Fruit fly (Drosophila melanogaster) whole organism, embryonic: ENCODE measurements around the gene Pino.

Source experiments
- Asciz ChIP-seq: fragments of 200-800 bp; sonication (Bioruptor generic); optimal IDR thresholded peaks from 2 replicates; lab custom pipeline; 2017; ENCODE audit warnings: missing biosample characterization, mild to moderate bottlenecking, missing genetic modification characterization, missing genetic modification reagents
- Atf6 ChIP-seq: fragments of 200-800 bp; sonication (Bioruptor generic); IDR thresholded peaks from 2 replicates; pipeline ENCODE4 v1.3.6; 2022; ENCODE audit warnings: missing biosample characterization, missing genetic modification characterization
- Bgb ChIP-seq: fragments of 200-800 bp; sonication (Bioruptor generic); IDR thresholded peaks from 2 replicates; pipeline ENCODE4 v1.3.6; 2022; ENCODE audit warnings: missing biosample characterization, missing genetic modification characterization; ENCODE audit not compliant: partially characterized antibody
- CG10147 ChIP-seq: fragments of 200-800 bp; sonication (Bioruptor generic); optimal IDR thresholded peaks from 2 replicates; lab custom pipeline; 2019; ENCODE audit warnings: missing biosample characterization, mild to moderate bottlenecking, missing genetic modification characterization, moderate library complexity
- CG10979 ChIP-seq: fragments of 200-800 bp; sonication (Bioruptor generic); optimal IDR thresholded peaks from 2 replicates; lab custom pipeline; 2018; ENCODE audit warnings: missing biosample characterization, mild to moderate bottlenecking, missing genetic modification characterization, moderate library complexity
- CG12219 ChIP-seq: fragments of 200-800 bp; sonication (Bioruptor generic); optimal IDR thresholded peaks from 3 replicates; lab custom pipeline; 2018; ENCODE audit warnings: missing biosample characterization, mild to moderate bottlenecking, missing genetic modification characterization
- CG12659 ChIP-seq: fragments of 200-800 bp; sonication (Bioruptor generic); optimal IDR thresholded peaks from 3 replicates; lab custom pipeline; 2017; ENCODE audit warnings: mild to moderate bottlenecking, missing biosample characterization, missing genetic modification reagents, missing genetic modification characterization
- CG12942 ChIP-seq: fragments of 200-800 bp; sonication (Bioruptor generic); optimal IDR thresholded peaks from 3 replicates; lab custom pipeline; 2016; ENCODE audit warnings: missing biosample characterization, missing genetic modification characterization
- CG13775 ChIP-seq: fragments of 200-800 bp; sonication (Bioruptor generic); optimal IDR thresholded peaks from 3 replicates; lab custom pipeline; 2017; ENCODE audit warnings: missing biosample characterization, mild to moderate bottlenecking, missing genetic modification characterization
- CG14860 ChIP-seq: fragments of 200-800 bp; sonication (Bioruptor generic); IDR thresholded peaks from 3 replicates; pipeline ENCODE4 v1.3.6; 2022; ENCODE audit warnings: missing biosample characterization, missing genetic modification characterization; ENCODE audit not compliant: partially characterized antibody
- CG1529 ChIP-seq: fragments of 200-800 bp; sonication (Bioruptor generic); optimal IDR thresholded peaks from 3 replicates; lab custom pipeline; 2018; ENCODE audit warnings: missing biosample characterization, missing genetic modification characterization
- CG1602 ChIP-seq: fragments of 200-800 bp; sonication (Bioruptor generic); optimal IDR thresholded peaks from 3 replicates; lab custom pipeline; 2016; ENCODE audit warnings: missing biosample characterization, missing genetic modification characterization
- CG16779 ChIP-seq: fragments of 200-800 bp; sonication (Bioruptor generic); IDR thresholded peaks from 2 replicates; pipeline ENCODE4 v1.3.6; 2022; ENCODE audit warnings: missing biosample characterization, missing genetic modification characterization
- CG17802 ChIP-seq: fragments of 200-800 bp; sonication (Bioruptor generic); optimal IDR thresholded peaks from 2 replicates; lab custom pipeline; 2018; ENCODE audit warnings: missing biosample characterization, mild to moderate bottlenecking, missing genetic modification characterization, moderate library complexity
- CG2202 ChIP-seq: fragments of 200-800 bp; sonication (Bioruptor generic); optimal IDR thresholded peaks from 2 replicates; lab custom pipeline; 2018; ENCODE audit warnings: missing biosample characterization, mild to moderate bottlenecking, missing genetic modification characterization
- CG30403 ChIP-seq: fragments of 200-800 bp; sonication (Bioruptor generic); optimal IDR thresholded peaks from 3 replicates; lab custom pipeline; 2016; ENCODE audit warnings: missing biosample characterization, missing genetic modification characterization
- CG3163 ChIP-seq: fragments of 200-800 bp; sonication (Bioruptor generic); optimal IDR thresholded peaks from 3 replicates; lab custom pipeline; 2016; ENCODE audit warnings: missing biosample characterization, missing genetic modification characterization
- CG7271 ChIP-seq: fragments of 200-800 bp; sonication (Bioruptor generic); optimal IDR thresholded peaks from 2 replicates; lab custom pipeline; 2018; ENCODE audit warnings: missing biosample characterization, mild to moderate bottlenecking, missing genetic modification characterization, moderate library complexity
- CG9876 ChIP-seq: fragments of 200-800 bp; sonication (Bioruptor generic); optimal IDR thresholded peaks from 2 replicates; lab custom pipeline; 2016; ENCODE audit warnings: missing biosample characterization, missing genetic modification characterization
- CHES-1-like ChIP-seq: fragments of 200-800 bp; sonication (Bioruptor generic); optimal IDR thresholded peaks from 2 replicates; lab custom pipeline; 2016; ENCODE audit warnings: missing biosample characterization, missing genetic modification characterization
- CoRest ChIP-seq: fragments of 200-800 bp; sonication (Bioruptor generic); optimal IDR thresholded peaks from 3 replicates; lab custom pipeline; 2018; ENCODE audit warnings: missing biosample characterization, mild to moderate bottlenecking, missing genetic modification characterization, moderate library complexity
- CrebB ChIP-seq: fragments of 200-800 bp; sonication (Bioruptor generic); optimal IDR thresholded peaks from 3 replicates; lab custom pipeline; 2018; ENCODE audit warnings: missing biosample characterization, mild to moderate bottlenecking, missing genetic modification characterization
- Dek ChIP-seq: fragments of 200-800 bp; sonication (Bioruptor generic); optimal IDR thresholded peaks from 3 replicates; lab custom pipeline; 2019; ENCODE audit warnings: missing biosample characterization, mild to moderate bottlenecking, missing genetic modification characterization, moderate library complexity
- Dll ChIP-seq: fragments of 200-800 bp; sonication (Bioruptor generic); IDR thresholded peaks from 4 replicates; pipeline ENCODE4 v1.3.6; 2022; ENCODE audit warnings: missing biosample characterization, missing genetic modification characterization; ENCODE audit not compliant: partially characterized antibody
- Drgx ChIP-seq: fragments of 200-800 bp; sonication (Bioruptor generic); IDR thresholded peaks from 2 replicates; pipeline ENCODE4 v1.3.6; 2022; ENCODE audit warnings: missing biosample characterization, missing genetic modification characterization
- Gsc ChIP-seq: fragments of 200-800 bp; sonication (Bioruptor generic); IDR thresholded peaks from 2 replicates; pipeline ENCODE4 v1.3.6; 2022; ENCODE audit warnings: missing biosample characterization, missing genetic modification characterization
- H15 ChIP-seq: fragments of 200-800 bp; sonication (Bioruptor generic); IDR thresholded peaks from 3 replicates; pipeline ENCODE4 v1.3.6; 2022; ENCODE audit warnings: missing biosample characterization, missing genetic modification characterization
- HHEX ChIP-seq: fragments of 200-800 bp; sonication (Bioruptor generic); optimal IDR thresholded peaks from 3 replicates; lab custom pipeline; 2017; ENCODE audit warnings: missing biosample characterization, mild to moderate bottlenecking, missing genetic modification characterization, missing genetic modification reagents
- Hand ChIP-seq: fragments of 200-800 bp; sonication (Bioruptor generic); optimal IDR thresholded peaks from 2 replicates; lab custom pipeline; 2017; ENCODE audit warnings: mild to moderate bottlenecking, missing biosample characterization, missing genetic modification reagents, missing genetic modification characterization
- Lim3 ChIP-seq: fragments of 200-800 bp; sonication (Bioruptor generic); IDR thresholded peaks from 2 replicates; pipeline ENCODE4 v1.3.6; 2022; ENCODE audit warnings: missing biosample characterization, missing genetic modification characterization
- Lpt ChIP-seq: fragments of >200 bp; optimal IDR thresholded peaks from 2 replicates; lab custom pipeline; 2018; ENCODE audit warnings: missing biosample characterization, missing genetic modification characterization
- NC2α ChIP-seq: fragments of 200-800 bp; sonication (Bioruptor generic); optimal IDR thresholded peaks from 2 replicates; lab custom pipeline; 2016; ENCODE audit warnings: missing biosample characterization, missing genetic modification characterization
- Opbp ChIP-seq: fragments of 200-800 bp; sonication (Bioruptor generic); IDR thresholded peaks from 3 replicates; pipeline ENCODE4 v1.3.6; 2022; ENCODE audit warnings: missing biosample characterization, missing genetic modification characterization; ENCODE audit not compliant: partially characterized antibody
- Pdp1 ChIP-seq, 2 experiments: fragments of 200-800 bp; sonication (Bioruptor generic); optimal IDR thresholded peaks; 3 replicates each; lab custom pipeline; 2016; ENCODE audit warnings: missing biosample characterization in 2 of 2, missing genetic modification characterization in 2 of 2, mild to moderate bottlenecking in 1 of 2, moderate library complexity in 1 of 2
- Sry-β ChIP-seq: fragments of 200-800 bp; sonication (Bioruptor generic); optimal IDR thresholded peaks from 2 replicates; lab custom pipeline; 2018; ENCODE audit warnings: missing biosample characterization, mild to moderate bottlenecking, missing genetic modification characterization, moderate library complexity
- ab ChIP-seq: fragments of 200-800 bp; sonication (Bioruptor generic); optimal IDR thresholded peaks from 2 replicates; lab custom pipeline; 2016; ENCODE audit warnings: missing biosample characterization, missing genetic modification characterization
- az2 ChIP-seq: fragments of 200-800 bp; sonication (Bioruptor generic); optimal IDR thresholded peaks from 3 replicates; lab custom pipeline; 2016; ENCODE audit warnings: missing biosample characterization, missing genetic modification characterization
- btn ChIP-seq: fragments of 200-800 bp; sonication (Bioruptor generic); optimal IDR thresholded peaks from 2 replicates; lab custom pipeline; 2016; ENCODE audit warnings: missing biosample characterization, missing genetic modification characterization
- cad ChIP-seq: fragments of >200 bp; optimal IDR thresholded peaks from 2 replicates; lab custom pipeline; 2017; ENCODE audit warnings: missing biosample characterization, missing genetic modification characterization
- dan ChIP-seq: fragments of 200-800 bp; sonication (Bioruptor generic); IDR thresholded peaks from 2 replicates; pipeline ENCODE4 v1.3.6; 2022; ENCODE audit warnings: missing biosample characterization, missing genetic modification characterization
- dimm ChIP-seq: fragments of 200-800 bp; sonication (Bioruptor generic); IDR thresholded peaks from 2 replicates; pipeline ENCODE4 v1.3.6; 2022; ENCODE audit warnings: missing biosample characterization, missing genetic modification characterization
- fru ChIP-seq: fragments of >200 bp; optimal IDR thresholded peaks from 2 replicates; lab custom pipeline; 2017
- jigr1 ChIP-seq: fragments of 200-800 bp; sonication (Bioruptor generic); IDR thresholded peaks from 3 replicates; pipeline ENCODE4 v1.3.6; 2022; ENCODE audit warnings: missing biosample characterization, missing genetic modification characterization
- prd ChIP-seq, 3 experiments: fragments of >200 bp in 2 of 3; fragments of 200-800 bp in 1 of 3; sonication (Bioruptor generic) in 1 of 3; optimal IDR thresholded peaks in 2 of 3; IDR thresholded peaks in 1 of 3; 2 replicates in 2 of 3; 3 replicates in 1 of 3; pipeline versions ENCODE4 v1.3.6 to Lab custom; 2017 to 2022; ENCODE audit warnings: missing biosample characterization in 1 of 3, missing genetic modification characterization in 1 of 3
- rib ChIP-seq: fragments of 200-800 bp; sonication (Bioruptor generic); IDR thresholded peaks from 2 replicates; pipeline ENCODE4 v1.3.6; 2022; ENCODE audit warnings: missing biosample characterization, missing genetic modification characterization
- sens-2 ChIP-seq: fragments of 200-800 bp; sonication (Bioruptor generic); IDR thresholded peaks from 2 replicates; pipeline ENCODE4 v1.3.6; 2022; ENCODE audit warnings: missing biosample characterization, missing genetic modification characterization
- sim ChIP-seq: fragments of 200-800 bp; sonication (Bioruptor generic); IDR thresholded peaks from 2 replicates; pipeline ENCODE4 v1.3.6; 2022; ENCODE audit warnings: missing biosample characterization, missing genetic modification characterization
- sob ChIP-seq: fragments of 200-800 bp; sonication (Bioruptor generic); IDR thresholded peaks from 2 replicates; pipeline ENCODE4 v1.3.6; 2022; ENCODE audit warnings: missing biosample characterization, missing genetic modification characterization
- sr ChIP-seq: fragments of 200-800 bp; sonication (Bioruptor generic); IDR thresholded peaks from 3 replicates; pipeline ENCODE4 v1.3.6; 2022; ENCODE audit warnings: missing biosample characterization, missing genetic modification characterization
- tll ChIP-seq, 2 experiments: fragments of 200-800 bp in 1 of 2; fragments of >200 bp in 1 of 2; sonication (Bioruptor generic) in 1 of 2; optimal IDR thresholded peaks; 2 replicates each; lab custom pipeline; 2017 to 2019; ENCODE audit warnings: missing biosample characterization in 2 of 2, missing genetic modification characterization in 2 of 2, mild to moderate bottlenecking in 1 of 2, moderate library complexity in 1 of 2
- zf30C ChIP-seq: fragments of 200-800 bp; sonication (Bioruptor generic); optimal IDR thresholded peaks from 3 replicates; lab custom pipeline; 2018; ENCODE audit warnings: missing biosample characterization, mild to moderate bottlenecking, missing genetic modification characterization

Pino gene

DNA sequence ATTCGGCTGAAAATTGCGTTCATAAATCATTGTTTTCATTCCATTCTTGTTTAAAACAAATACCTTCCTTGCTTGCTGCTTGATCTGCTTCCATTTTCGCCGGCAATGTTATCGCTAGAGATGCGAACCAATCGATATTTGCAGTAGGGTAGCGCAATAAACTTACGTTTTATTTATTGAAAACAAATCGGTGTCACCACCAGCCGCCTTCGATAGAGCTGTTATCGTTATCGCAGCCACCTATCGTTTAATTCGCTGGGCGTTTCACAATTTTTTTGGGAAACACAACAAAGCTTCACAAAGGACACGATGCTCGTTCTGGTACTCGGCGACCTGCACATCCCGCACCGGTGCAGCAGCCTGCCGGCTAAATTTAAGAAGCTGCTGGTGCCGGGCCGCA lies 21.8 kb upstream of the Pino start, which contains the start of the genes Tfb4 and Vps29 (continued):
- no peak for TF ChIP-seq ab (GFP tag; lab: Kevin White, UChicago)
- peak; percentile 65 for TF ChIP-seq CHES-1-like (GFP tag; lab: Kevin White, UChicago)
- TF ChIP-seq Asciz (GFP tag; lab: Kevin White, UChicago) = no peak
- TF ChIP-seq CG1529 (GFP tag; lab: Kevin White, UChicago) = no peak
- no peak for TF ChIP-seq Lim3 (GFP tag; lab: Robert Waterston, UW)
- TF ChIP-seq NC2α (GFP tag; lab: Kevin White, UChicago) = no peak
- TF ChIP-seq CG16779 (GFP tag; lab: Robert Waterston, UW) = 0 out of 2 replicates have a peak, but pooled peaks have one; percentile 38
- peak; percentile 53 to 58 for TF ChIP-seq Pdp1 (GFP tag; optimal IDR thresholded peaks at IDR 0.05; lab: Kevin White, UChicago)
- TF ChIP-seq CG10979 = peak; percentile 35
- 0 out of 2 replicates have a peak, but pooled peaks have one; percentile 34 for TF ChIP-seq Drgx (GFP tag; lab: Robert Waterston, UW)
- TF ChIP-seq CG7271 (tag; lab: Kevin White, UChicago) = peak; percentile 42
- TF ChIP-seq CG2202 = no peak
- no peak for TF ChIP-seq fru
- no peak for TF ChIP-seq prd (optimal IDR thresholded peaks at IDR 0.05; lab: Kevin White, UChicago)
- TF ChIP-seq prd (GFP tag; IDR thresholded peaks at IDR 0.05; lab: Robert Waterston, UW) = peak; percentile 31; the same call in 1 of the 3 replicates
- TF ChIP-seq dimm (GFP tag; lab: Robert Waterston, UW) = no peak
- TF ChIP-seq CG9876 (GFP tag; lab: Kevin White, UChicago) = no peak
- peak; percentile 26 for TF ChIP-seq az2
- TF ChIP-seq CoRest = no peak
- TF ChIP-seq Opbp (GFP tag; lab: Robert Waterston, UW) = peak; percentile 94
- TF ChIP-seq btn (GFP tag; lab: Kevin White, UChicago) = no peak
- peak; percentile 93 for TF ChIP-seq CG14860 (GFP tag; lab: Robert Waterston, UW)
- no peak for TF ChIP-seq Hand
- no peak for TF ChIP-seq CrebB (tag; lab: Kevin White, UChicago)
- peak; percentile 62; the same call in 1 of the 2 replicates for TF ChIP-seq rib (GFP tag; lab: Robert Waterston, UW)
- peak; percentile 11 for TF ChIP-seq CG3163 (GFP tag; lab: Kevin White, UChicago)
- TF ChIP-seq HHEX = no peak
- TF ChIP-seq Gsc (GFP tag; lab: Robert Waterston, UW) = no peak
- TF ChIP-seq CG13775 (GFP tag; lab: Kevin White, UChicago) = peak; percentile 9
- TF ChIP-seq Sry-β (GFP tag; lab: Kevin White, UChicago) = no peak
- TF ChIP-seq sens-2 = no peak
- no peak for TF ChIP-seq CG10147 (GFP tag; lab: Kevin White, UChicago)
- no peak for TF ChIP-seq H15 (GFP tag; lab: Robert Waterston, UW)
- peak; percentile 44 for TF ChIP-seq CG12659
- TF ChIP-seq CG12219 = no peak
- no peak for TF ChIP-seq tll (GFP tag; optimal IDR thresholded peaks at IDR 0.05; lab: Kevin White, UChicago)
- peak; percentile 94 for TF ChIP-seq Bgb (GFP tag; lab: Robert Waterston, UW)
- no peak for TF ChIP-seq cad (GFP tag; lab: Kevin White, UChicago)
- no peak for TF ChIP-seq sr
- TF ChIP-seq dan = no peak
- peak; percentile 51 for TF ChIP-seq CG30403 (GFP tag; lab: Kevin White, UChicago)
- no peak for TF ChIP-seq CG1602 (GFP tag; lab: Kevin White, UChicago)
- no peak for TF ChIP-seq CG17802 (tag; lab: Kevin White, UChicago)
- no peak for TF ChIP-seq Lpt (GFP tag; lab: Kevin White, UChicago)
- TF ChIP-seq CG12942 = peak; percentile 12
- no peak for TF ChIP-seq jigr1 (GFP tag; lab: Robert Waterston, UW)
- peak; percentile 84 for TF ChIP-seq Dll
- peak; percentile 54; the same call in 1 of the 2 replicates for TF ChIP-seq Atf6 (GFP tag; lab: Robert Waterston, UW)
- TF ChIP-seq Dek = no peak
- TF ChIP-seq zf30C (GFP tag; lab: Kevin White, UChicago) = no peak
- no peak for TF ChIP-seq sim (GFP tag; lab: Robert Waterston, UW)
- TF ChIP-seq sob (GFP tag; lab: Robert Waterston, UW) = peak; percentile 70
